Worm (Caenorhabditis elegans) whole organism, midembryonic: ENCODE results near the gene srh-39.
A peak's percentile ranks its signal among the peaks of the same experiment; 100 is the strongest.

Experiments used
- T22C8.4 ChIP-seq: fragments of 200-800 bp; sonication (Bioruptor generic); IDR thresholded peaks from 2 replicates; pipeline ENCODE4 v1.3.6; 2022; ENCODE audit warnings: missing genetic modification characterization, missing compliant biosample characterization
- cog-1 ChIP-seq: sonication (generic microtip); optimal IDR thresholded peaks from 2 replicates; lab custom pipeline; 2016; ENCODE audit warnings: missing genetic modification characterization, missing compliant biosample characterization
- flt-1 ChIP-seq: fragments of 200-800 bp; sonication (Bioruptor generic); IDR thresholded peaks from 2 replicates; pipeline ENCODE4 v1.3.6; 2022; ENCODE audit warnings: missing genetic modification characterization, missing compliant biosample characterization
- klf-2 ChIP-seq: fragments of 200-800 bp; sonication (Bioruptor generic); conservative IDR thresholded peaks from 2 replicates; pipeline ENCODE4 v1.3.6; 2022; ENCODE audit warnings: missing genetic modification reagents, missing genetic modification characterization, missing compliant biosample characterization
- med-1 ChIP-seq: sonication (generic microtip); optimal IDR thresholded peaks from 2 replicates; lab custom pipeline; 2017; ENCODE audit warnings: missing genetic modification characterization, mild to moderate bottlenecking, missing compliant biosample characterization, antibody characterized with exemption, missing genetic modification reagents; ENCODE audit not compliant: insufficient read depth
- ref-1 ChIP-seq: fragments of 200-800 bp; sonication (Bioruptor generic); conservative IDR thresholded peaks from 2 replicates; pipeline ENCODE4 v1.3.6; 2022; ENCODE audit warnings: missing genetic modification reagents, missing genetic modification characterization, missing compliant biosample characterization
- tab-1 ChIP-seq: fragments of 200-800 bp; sonication (Bioruptor generic); IDR thresholded peaks from 2 replicates; pipeline ENCODE4 v1.3.6; 2022; ENCODE audit warnings: missing genetic modification characterization, missing compliant biosample characterization
- ztf-23 ChIP-seq: fragments of 200-800 bp; sonication (Bioruptor generic); IDR thresholded peaks from 2 replicates; pipeline ENCODE4 v1.3.6; 2022; ENCODE audit warnings: missing genetic modification reagents, missing genetic modification characterization, missing compliant biosample characterization
- ztf-29 ChIP-seq: fragments of 200-800 bp; sonication (Bioruptor generic); IDR thresholded peaks from 2 replicates; pipeline ENCODE4 v1.3.6; 2022; ENCODE audit warnings: missing genetic modification reagents, missing genetic modification characterization, missing compliant biosample characterization

Gene srh-39

DNA sequence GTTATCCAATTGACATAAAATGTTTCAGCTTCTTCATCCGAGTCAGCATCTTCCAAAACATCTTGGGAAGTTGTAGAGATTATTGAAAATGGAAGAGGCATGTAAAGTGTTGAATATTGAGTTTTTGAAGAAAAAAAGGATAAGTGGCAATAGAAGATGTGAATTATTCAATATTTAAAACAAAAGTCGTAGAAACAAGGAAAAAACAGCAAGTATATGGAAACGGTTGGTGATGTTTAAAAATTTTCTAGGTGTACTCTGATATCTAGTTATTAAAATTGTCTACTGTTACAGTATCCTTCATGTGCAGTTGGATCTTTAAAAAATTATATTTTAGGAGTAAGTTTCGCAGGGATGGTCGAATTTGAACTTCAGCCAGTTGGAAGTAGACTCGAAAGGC is 6.6 kb upstream of the srh-39 start, which contains the start of gene C06A8.8:
C06A8.8 (minus strand) TSS at position 101 of the 400 bp plus-strand sequence.
- TF ChIP-seq med-1 (GFP tag; lab: Kevin White, UChicago) (no peak), ztf-23 (no peak), ztf-29 (no peak), flt-1 (GFP tag; lab: Robert Waterston, UW) (no peak), tab-1 (no peak), T22C8.4 (GFP tag; lab: Robert Waterston, UW) (no peak), cog-1 (tag; lab: Kevin White, UChicago) (no peak), klf-2 (no peak), ref-1 (GFP tag; lab: Robert Waterston, UW) (no peak)

DNA sequence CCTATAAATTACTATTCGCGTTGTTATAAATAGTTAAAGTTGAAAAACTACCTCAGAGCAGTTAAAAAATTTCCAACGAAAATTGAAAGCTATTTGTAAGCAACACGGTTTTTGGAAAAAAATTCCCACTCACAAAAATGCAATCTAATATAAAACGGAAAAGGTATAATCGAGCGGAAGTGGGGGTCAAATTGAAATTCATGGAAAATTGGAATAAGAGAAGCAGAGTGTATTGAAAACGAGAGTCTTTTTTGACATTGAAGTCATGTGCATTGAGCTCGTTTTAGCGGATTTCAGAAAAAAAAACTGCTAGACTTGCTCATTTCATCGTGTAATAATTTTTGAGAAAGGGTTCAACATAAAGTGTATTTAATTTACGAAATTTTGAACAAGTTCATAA is 4.9 kb upstream of the srh-39 start:
- TF ChIP-seq med-1 (GFP tag; lab: Kevin White, UChicago) = no peak
- no peak for TF ChIP-seq T22C8.4 (GFP tag; lab: Robert Waterston, UW)
- TF ChIP-seq klf-2 = no peak
- no peak for TF ChIP-seq tab-1
- TF ChIP-seq flt-1 (GFP tag; lab: Robert Waterston, UW) = no peak
- no peak for TF ChIP-seq ztf-23
- TF ChIP-seq ref-1 (GFP tag; lab: Robert Waterston, UW) = no peak
- no peak for TF ChIP-seq cog-1 (tag; lab: Kevin White, UChicago)
- TF ChIP-seq ztf-29 = no peak

DNA sequence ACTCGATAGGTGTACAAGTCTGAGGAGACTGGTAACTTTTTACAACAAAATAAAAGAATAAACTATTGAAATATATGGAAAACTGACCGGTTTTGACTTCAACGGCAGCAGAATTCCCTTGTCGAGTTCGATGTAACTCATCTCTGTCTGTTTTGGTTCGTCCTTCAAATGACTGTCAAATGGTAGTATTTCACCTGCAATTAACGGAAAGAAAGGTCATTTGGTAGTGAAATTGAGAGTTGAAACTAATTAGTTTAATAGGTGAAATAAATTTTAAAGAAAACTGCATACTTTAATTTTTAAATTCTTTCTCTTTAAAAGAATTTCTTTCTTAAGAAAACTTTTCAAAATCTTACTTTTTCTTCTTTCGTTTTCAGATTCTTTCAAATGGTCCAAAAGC is 3.9 kb upstream of the srh-39 start:
- TF ChIP-seq ref-1 (GFP tag; lab: Robert Waterston, UW) (no peak), T22C8.4 (GFP tag; lab: Robert Waterston, UW) (no peak), ztf-29 (no peak)

DNA sequence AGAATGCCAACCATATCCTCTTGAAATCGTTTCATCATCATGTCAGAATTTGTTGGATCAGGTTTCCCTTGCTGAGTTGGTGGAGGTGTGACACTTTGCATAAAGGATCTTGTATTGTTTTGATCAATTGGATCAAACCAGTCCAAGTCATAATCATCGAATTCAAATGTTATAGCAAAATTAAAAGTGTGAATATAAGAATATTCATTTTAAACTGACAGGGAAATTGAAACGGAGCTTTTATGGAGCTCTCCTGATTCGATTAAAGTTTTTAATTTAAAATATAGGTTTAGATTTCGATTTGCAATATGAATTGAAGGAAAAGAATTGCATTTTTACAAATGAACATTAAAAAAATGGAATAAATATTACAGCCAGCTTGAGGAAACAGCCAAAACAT is 1.8 kb downstream of the srh-39 start, which contains the start of gene B0228.9:
B0228.9 (minus strand) TSS at position 101 of the 400 bp plus-strand sequence.
- TF ChIP-seq cog-1 (tag; lab: Kevin White, UChicago) = no peak
- TF ChIP-seq klf-2 = no peak
- no peak for TF ChIP-seq flt-1 (GFP tag; lab: Robert Waterston, UW)
- TF ChIP-seq ztf-29 = no peak
- no peak for TF ChIP-seq med-1 (GFP tag; lab: Kevin White, UChicago)
- TF ChIP-seq T22C8.4 (GFP tag; lab: Robert Waterston, UW) = no peak
- TF ChIP-seq tab-1 = no peak

DNA sequence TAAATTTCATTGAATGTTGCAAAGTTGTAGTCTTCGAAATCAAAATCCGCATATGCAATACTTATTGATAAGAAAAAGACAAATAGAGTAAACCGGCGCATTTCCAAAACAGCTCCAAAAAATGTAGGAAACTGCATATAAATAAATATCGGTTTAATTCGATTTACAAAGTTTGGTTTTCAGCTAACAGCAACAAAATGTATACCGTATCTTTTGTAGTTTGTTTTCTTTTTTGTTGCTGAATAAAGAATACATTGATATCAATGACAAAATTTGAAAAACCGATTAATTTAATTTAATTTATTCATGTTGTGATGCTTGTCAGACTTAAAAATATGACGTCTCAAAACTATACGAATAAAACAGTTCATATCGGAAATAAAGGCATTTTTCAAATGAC is 3.9 kb downstream of the srh-39 start, which contains the start of gene B0228.8:
B0228.8 (minus strand) TSS at position 101 of the 400 bp plus-strand sequence.
- TF ChIP-seq tab-1 (no peak), flt-1 (GFP tag; lab: Robert Waterston, UW) (no peak), cog-1 (tag; lab: Kevin White, UChicago) (no peak), klf-2 (no peak), ztf-29 (no peak), ref-1 (GFP tag; lab: Robert Waterston, UW) (no peak), ztf-23 (no peak), med-1 (GFP tag; lab: Kevin White, UChicago) (no peak), T22C8.4 (GFP tag; lab: Robert Waterston, UW) (no peak)

DNA sequence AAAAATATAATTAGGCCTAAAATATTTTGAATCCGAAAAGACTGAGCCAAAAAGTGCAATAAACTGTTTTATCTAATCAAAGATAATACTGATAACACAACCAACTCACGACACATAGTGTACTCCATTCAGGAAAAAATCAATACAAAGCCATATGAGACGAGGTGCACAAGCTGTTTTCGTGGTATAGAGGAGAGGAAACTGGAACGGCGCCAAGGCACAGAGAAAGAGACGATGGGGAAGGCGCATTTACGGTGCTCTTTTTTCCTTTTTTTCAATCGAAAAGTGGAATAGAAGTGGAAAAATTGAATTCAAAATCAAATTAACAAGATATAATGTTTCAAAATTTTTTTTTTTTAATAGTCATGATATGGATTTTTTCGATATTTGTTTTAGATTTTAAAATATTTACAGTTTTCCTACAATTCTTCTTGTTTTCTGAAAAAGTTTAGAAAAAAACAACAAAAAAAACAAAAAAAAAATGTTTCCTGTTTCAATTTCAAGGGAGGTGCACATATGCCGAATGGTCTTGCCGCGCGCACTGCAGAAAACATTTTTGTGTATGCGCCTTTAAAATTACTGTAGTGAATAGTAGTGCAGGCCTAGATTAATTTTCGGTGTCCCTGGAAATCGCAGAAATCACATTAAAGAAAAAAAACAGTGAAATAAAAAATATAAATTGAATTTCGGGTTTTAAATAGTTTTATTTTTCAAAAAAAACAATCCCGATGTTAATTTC is 6.8 kb downstream of the srh-39 start, which contains the start of gene B0228.7:
B0228.7 (minus strand) TSS at position 627 of the 739 bp plus-strand sequence.
- TF ChIP-seq med-1 (GFP tag; lab: Kevin White, UChicago) = no peak
- TF ChIP-seq klf-2 = no peak
- no peak for TF ChIP-seq T22C8.4 (GFP tag; lab: Robert Waterston, UW)
- no peak for TF ChIP-seq ztf-29
- no peak for TF ChIP-seq ztf-23
- TF ChIP-seq tab-1 = no peak
- TF ChIP-seq flt-1 (GFP tag; lab: Robert Waterston, UW) = no peak
- TF ChIP-seq cog-1 (tag; lab: Kevin White, UChicago) = no peak
- TF ChIP-seq ref-1 (GFP tag; lab: Robert Waterston, UW) = no peak

DNA sequence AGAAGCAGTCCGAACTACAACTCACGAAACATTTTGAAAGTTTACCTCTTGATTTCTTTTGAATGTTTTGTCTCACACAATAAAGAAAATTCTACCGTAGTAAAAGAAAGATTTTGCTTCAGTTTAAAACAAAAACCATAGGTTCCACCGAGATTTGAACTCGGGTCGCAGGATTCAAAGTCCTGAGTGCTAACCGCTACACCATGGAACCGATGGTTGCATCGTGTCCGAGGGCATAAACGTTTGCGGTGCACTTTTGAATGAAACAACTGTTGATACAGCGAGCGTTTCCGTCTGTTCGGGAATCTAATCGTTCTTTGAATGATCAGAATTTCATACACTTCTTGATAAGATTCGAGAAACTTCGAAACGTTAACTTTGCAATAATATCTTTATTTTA is 8.5 kb downstream of the srh-39 start:
- TF ChIP-seq ztf-23 (0 out of 2 replicates have a peak, but pooled peaks have one; percentile 64), tab-1 (no peak), klf-2 (no peak), ztf-29 (no peak), ref-1 (GFP tag; lab: Robert Waterston, UW) (peak; percentile 47; the same call in 1 of the 2 replicates), T22C8.4 (GFP tag; lab: Robert Waterston, UW) (peak; percentile 27; the same call in 1 of the 2 replicates), flt-1 (GFP tag; lab: Robert Waterston, UW) (peak; percentile 80), med-1 (GFP tag; lab: Kevin White, UChicago) (no peak), cog-1 (tag; lab: Kevin White, UChicago) (no peak)

DNA sequence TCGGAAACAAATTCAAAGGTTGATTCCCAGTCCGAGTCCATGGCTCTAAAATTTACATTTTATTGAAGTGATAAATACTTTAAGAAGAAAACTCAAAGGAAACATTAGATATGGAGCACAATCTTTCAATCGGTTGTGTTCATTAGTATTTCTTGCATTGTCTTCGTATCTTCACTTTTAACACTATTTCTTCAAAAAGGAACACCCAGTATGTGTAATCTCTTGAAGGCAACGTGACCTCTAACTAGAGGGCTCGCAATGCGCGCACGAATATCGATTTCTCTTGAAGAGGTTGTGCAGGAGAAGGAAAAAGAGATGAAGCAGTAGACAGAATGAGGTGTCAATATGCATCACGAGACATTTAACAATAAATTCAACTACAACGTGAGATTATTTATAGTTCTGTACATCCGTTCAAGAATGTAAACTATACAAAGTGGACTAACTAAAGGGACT is 10.2 kb downstream of the srh-39 start, which contains the start of the genes B0228.6 and B0228.1:
B0228.6 (minus strand) TSS at position 51 of the 456 bp plus-strand sequence.
B0228.1 (plus strand) TSS at position 228 of the 456 bp plus-strand sequence.
- TF ChIP-seq T22C8.4 (GFP tag; lab: Robert Waterston, UW) (peak; percentile 78), med-1 (GFP tag; lab: Kevin White, UChicago) (no peak)

DNA sequence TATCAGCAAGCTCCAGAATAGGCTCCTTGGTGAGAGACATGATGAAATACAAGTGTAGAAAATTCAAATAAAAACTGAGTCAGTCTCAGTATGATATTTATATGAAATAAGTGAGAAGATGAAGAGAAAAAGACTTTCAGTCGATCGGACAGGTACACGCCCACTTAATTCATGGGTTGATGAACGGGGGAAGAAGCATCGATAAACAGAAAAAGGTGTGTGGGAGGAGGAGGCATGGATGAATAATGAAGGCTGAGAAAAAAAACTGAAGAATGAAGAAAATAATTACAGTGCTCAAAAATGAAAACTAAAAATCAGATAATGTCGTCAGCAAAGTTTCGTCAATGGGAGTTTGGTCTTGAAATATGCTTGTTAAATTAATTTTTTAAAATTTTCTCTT is 11.9 kb downstream of the srh-39 start, which contains the start of gene trx-1:
trx-1 (minus strand) TSS at position 101 of the 400 bp plus-strand sequence.
- no peak for TF ChIP-seq cog-1 (tag; lab: Kevin White, UChicago)
- TF ChIP-seq klf-2 = no peak
- TF ChIP-seq ztf-29 = no peak
- no peak for TF ChIP-seq ref-1 (GFP tag; lab: Robert Waterston, UW)
- TF ChIP-seq ztf-23 = no peak
- TF ChIP-seq tab-1 = no peak
- TF ChIP-seq T22C8.4 (GFP tag; lab: Robert Waterston, UW) = no peak
- TF ChIP-seq med-1 (GFP tag; lab: Kevin White, UChicago) = no peak
- no peak for TF ChIP-seq flt-1 (GFP tag; lab: Robert Waterston, UW)
